Worm (Caenorhabditis elegans) whole organism, L2 larva: ENCODE data around the gene str-73.

Experiments used
- C34F6.9 ChIP-seq: fragments of 150-350 bp; optimal IDR thresholded peaks from 2 replicates; lab custom pipeline; 2014; ENCODE audit warnings: missing biosample characterization, missing genetic modification characterization
- F13H6.1 ChIP-seq: sonication (generic microtip); optimal IDR thresholded peaks from 2 replicates; lab custom pipeline; 2016; ENCODE audit warnings: missing genetic modification characterization, missing compliant biosample characterization
- R02D3.7 ChIP-seq: fragments of 150-350 bp; optimal IDR thresholded peaks from 2 replicates; lab custom pipeline; 2014; ENCODE audit warnings: missing biosample characterization, missing genetic modification characterization
- Y55F3AM.14 ChIP-seq: fragments of 200-800 bp; sonication (Bioruptor generic); optimal IDR thresholded peaks from 2 replicates; lab custom pipeline; 2018; ENCODE audit warnings: mild to moderate bottlenecking, missing genetic modification characterization, missing compliant biosample characterization
- ZK546.5 ChIP-seq: sonication (generic microtip); optimal IDR thresholded peaks from 2 replicates; lab custom pipeline; 2017; ENCODE audit warnings: missing biosample characterization, missing genetic modification characterization
- alr-1 ChIP-seq: fragments of 150-350 bp; optimal IDR thresholded peaks from 2 replicates; lab custom pipeline; 2014; ENCODE audit warnings: missing biosample characterization, missing genetic modification characterization
- aly-2 ChIP-seq: fragments of 150-350 bp; optimal IDR thresholded peaks from 2 replicates; lab custom pipeline; 2014; ENCODE audit warnings: missing biosample characterization, missing genetic modification characterization
- ama-1 ChIP-seq: fragments of 150-350 bp; optimal IDR thresholded peaks from 2 replicates; lab custom pipeline; 2018; ENCODE audit warnings: inconsistent platforms
- blmp-1 ChIP-seq: sonication (generic microtip); optimal IDR thresholded peaks from 2 replicates; lab custom pipeline; 2017; ENCODE audit warnings: missing genetic modification characterization, mild to moderate bottlenecking, missing compliant biosample characterization, antibody characterized with exemption, moderate library complexity; ENCODE audit not compliant: insufficient read depth
- ceh-16 ChIP-seq: fragments of 150-350 bp; optimal IDR thresholded peaks from 2 replicates; lab custom pipeline; 2014; ENCODE audit warnings: missing biosample characterization, missing genetic modification characterization
- egl-27 ChIP-seq: sonication (generic microtip); optimal IDR thresholded peaks from 3 replicates; lab custom pipeline; 2017; ENCODE audit warnings: missing biosample characterization, missing genetic modification reagents, missing genetic modification characterization
- elt-3 ChIP-seq: sonication (generic microtip); optimal IDR thresholded peaks from 2 replicates; lab custom pipeline; 2017; ENCODE audit warnings: missing biosample characterization, missing genetic modification characterization
- fos-1 ChIP-seq: fragments of 150-350 bp; optimal IDR thresholded peaks from 2 replicates; lab custom pipeline; 2014; ENCODE audit warnings: missing biosample characterization, missing genetic modification characterization
- gmeb-1 ChIP-seq: fragments of 150-350 bp; optimal IDR thresholded peaks from 2 replicates; lab custom pipeline; 2014; ENCODE audit warnings: missing biosample characterization, missing genetic modification characterization
- lin-13 ChIP-seq: fragments of 150-350 bp; optimal IDR thresholded peaks from 2 replicates; lab custom pipeline; 2014; ENCODE audit warnings: missing biosample characterization, missing genetic modification reagents, missing genetic modification characterization
- lin-39 ChIP-seq: fragments of 150-350 bp; optimal IDR thresholded peaks from 2 replicates; lab custom pipeline; 2014; ENCODE audit warnings: missing biosample characterization, missing genetic modification reagents, missing genetic modification characterization
- mbf-1 ChIP-seq: sonication (generic microtip); optimal IDR thresholded peaks from 2 replicates; lab custom pipeline; 2017; ENCODE audit warnings: missing biosample characterization, missing genetic modification characterization
- mdl-1 ChIP-seq, 2 experiments: fragments of 150-350 bp in 1 of 2; sonication (generic microtip) in 1 of 2; optimal IDR thresholded peaks; 2 replicates each; lab custom pipeline; 2017; ENCODE audit warnings: missing biosample characterization in 2 of 2, missing genetic modification characterization in 2 of 2
- nhr-10 ChIP-seq: sonication (generic microtip); optimal IDR thresholded peaks from 2 replicates; lab custom pipeline; 2017; ENCODE audit warnings: missing biosample characterization, missing genetic modification characterization
- nhr-12 ChIP-seq: fragments of 150-350 bp; optimal IDR thresholded peaks from 2 replicates; lab custom pipeline; 2014; ENCODE audit warnings: missing biosample characterization, missing genetic modification characterization
- nhr-129 ChIP-seq: fragments of 150-350 bp; optimal IDR thresholded peaks from 2 replicates; lab custom pipeline; 2014; ENCODE audit warnings: missing biosample characterization, missing genetic modification characterization
- nhr-21 ChIP-seq: fragments of 150-350 bp; optimal IDR thresholded peaks from 2 replicates; lab custom pipeline; 2014; ENCODE audit warnings: missing biosample characterization, missing genetic modification characterization
- nhr-237 ChIP-seq: fragments of 150-350 bp; optimal IDR thresholded peaks from 2 replicates; lab custom pipeline; 2014; ENCODE audit warnings: missing biosample characterization, missing genetic modification characterization
- nhr-25 ChIP-seq: fragments of 150-350 bp; sonication (generic microtip); optimal IDR thresholded peaks from 3 replicates; lab custom pipeline; 2014; ENCODE audit warnings: missing biosample characterization, missing genetic modification characterization
- nhr-6 ChIP-seq: fragments of 150-350 bp; optimal IDR thresholded peaks from 2 replicates; lab custom pipeline; 2014; ENCODE audit warnings: missing biosample characterization, missing genetic modification characterization
- nhr-77 ChIP-seq: fragments of 150-350 bp; optimal IDR thresholded peaks from 2 replicates; lab custom pipeline; 2014; ENCODE audit warnings: missing biosample characterization, missing genetic modification characterization
- sem-4 ChIP-seq: fragments of 150-350 bp; optimal IDR thresholded peaks from 2 replicates; lab custom pipeline; 2014; ENCODE audit warnings: missing biosample characterization, missing genetic modification reagents, missing genetic modification characterization
- skn-1 ChIP-seq: sonication (generic microtip); optimal IDR thresholded peaks from 2 replicates; lab custom pipeline; 2017; ENCODE audit warnings: missing biosample characterization, missing genetic modification characterization
- sma-3 ChIP-seq: sonication (generic microtip); optimal IDR thresholded peaks from 2 replicates; lab custom pipeline; 2016; ENCODE audit warnings: missing genetic modification reagents, missing genetic modification characterization, missing compliant biosample characterization
- sma-9 ChIP-seq, 2 experiments: fragments of 150-350 bp in 1 of 2; sonication (generic microtip) in 1 of 2; optimal IDR thresholded peaks; 2 replicates each; lab custom pipeline; 2014 to 2016; ENCODE audit warnings: missing genetic modification characterization in 2 of 2, mild to moderate bottlenecking in 1 of 2, missing biosample characterization in 1 of 2, missing compliant biosample characterization in 1 of 2, missing genetic modification reagents in 1 of 2, moderate library complexity in 1 of 2
- unc-55 ChIP-seq: fragments of 150-350 bp; sonication (generic microtip); optimal IDR thresholded peaks from 3 replicates; lab custom pipeline; 2014; ENCODE audit warnings: missing biosample characterization, missing genetic modification reagents, missing genetic modification characterization
- unc-62 ChIP-seq: fragments of 150-350 bp; optimal IDR thresholded peaks from 2 replicates; lab custom pipeline; 2014; ENCODE audit warnings: missing biosample characterization, missing genetic modification reagents, missing genetic modification characterization
- zag-1 ChIP-seq: fragments of 150-350 bp; optimal IDR thresholded peaks from 2 replicates; lab custom pipeline; 2014; ENCODE audit warnings: missing biosample characterization, missing genetic modification characterization

str-73 gene

DNA sequence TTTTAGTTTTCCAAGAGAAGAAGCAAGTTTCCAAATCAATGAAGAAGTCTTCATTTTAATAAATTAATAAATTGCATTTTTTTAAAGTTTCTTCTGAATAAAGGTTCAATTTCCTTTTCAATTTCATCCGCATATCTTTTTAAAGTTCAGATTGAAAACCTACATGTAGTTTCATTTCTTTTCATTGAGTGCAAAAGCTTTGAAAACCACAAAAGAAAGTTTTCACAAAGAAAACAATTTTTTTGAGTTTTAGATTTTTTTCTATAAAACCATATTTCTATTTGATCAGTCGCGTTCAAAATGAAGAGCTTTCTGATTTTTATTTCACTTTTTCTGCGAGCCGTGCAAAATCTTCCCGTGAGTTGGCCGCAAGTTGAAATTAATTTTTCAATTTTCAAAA lies 15.6 kb downstream of the str-73 start, which contains the start of gene T08G3.6:
TSS of gene T08G3.6 (plus strand) at position 301 of the 400 bp plus-strand sequence.
- TF ChIP-seq ZK546.5 (no peak), sem-4 (tag; lab: Kevin White, UChicago) (no peak), nhr-77 (tag; lab: Kevin White, UChicago) (no peak), lin-39 (no peak), egl-27 (tag; lab: Kevin White, UChicago) (no peak), nhr-237 (tag; lab: Kevin White, UChicago) (no peak), R02D3.7 (no peak), nhr-21 (tag; lab: Kevin White, UChicago) (no peak), nhr-6 (tag; lab: Kevin White, UChicago) (no peak), gmeb-1 (no peak), nhr-12 (tag; lab: Kevin White, UChicago) (no peak), ceh-16 (tag; lab: Kevin White, UChicago) (no peak), nhr-129 (tag; lab: Kevin White, UChicago) (no peak)

DNA sequence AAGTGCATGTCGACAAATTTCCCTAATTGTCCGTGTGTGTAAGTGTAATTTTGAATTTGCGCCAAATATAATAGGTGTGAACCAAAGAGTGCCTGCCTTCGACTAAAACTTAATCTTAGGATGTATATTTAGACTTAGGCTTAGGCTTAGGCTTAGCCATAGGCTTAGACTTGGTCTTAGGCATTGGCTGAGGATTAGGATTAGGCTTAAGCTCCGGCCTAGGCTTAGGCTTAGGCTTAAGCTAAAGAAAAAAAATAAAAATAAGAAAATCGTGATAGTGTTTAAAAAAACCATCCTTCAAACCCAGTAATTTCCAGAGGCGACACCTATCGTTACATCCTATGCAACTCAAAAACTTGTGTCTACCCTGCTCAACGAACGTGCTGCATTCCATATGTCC lies 16.2 kb downstream of the str-73 start:
- TF ChIP-seq nhr-25 (tag; lab: Kevin White, UChicago) (no peak), sma-3 (GFP tag; lab: Kevin White, UChicago) (no peak), egl-27 (tag; lab: Kevin White, UChicago) (no peak), unc-62 (GFP tag; lab: Kevin White, UChicago) (no peak)

DNA sequence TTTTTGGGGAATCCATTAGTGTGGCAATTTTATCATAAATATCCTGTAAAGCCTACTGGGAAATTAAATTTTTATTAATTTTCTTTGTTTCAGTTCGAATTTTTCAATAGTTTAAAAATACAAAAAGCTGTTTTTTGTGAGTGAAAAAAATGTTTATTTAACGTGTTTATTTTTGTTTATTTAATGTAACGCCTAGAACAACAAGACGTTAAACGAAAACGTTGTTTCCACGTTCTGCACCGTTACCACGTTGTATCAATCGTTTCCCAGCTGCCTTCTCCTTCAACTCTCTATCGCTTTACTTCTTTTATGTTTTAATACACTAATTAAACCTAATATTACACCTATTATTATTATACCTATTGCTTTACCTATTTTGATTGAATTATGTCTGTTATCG lies 17.7 kb downstream of the str-73 start, which contains the start of gene T08G3.13:
TSS of gene T08G3.13 (plus strand) at position 301 of the 400 bp plus-strand sequence.
- TF ChIP-seq F13H6.1 (no peak), unc-62 (GFP tag; lab: Kevin White, UChicago) (no peak), sem-4 (tag; lab: Kevin White, UChicago) (no peak), elt-3 (tag; lab: Kevin White, UChicago) (no peak), aly-2 (no peak), skn-1 (tag; lab: Kevin White, UChicago) (no peak), gmeb-1 (no peak), nhr-25 (tag; lab: Kevin White, UChicago) (no peak), ama-1 (lab: Kevin White, UChicago) (no peak), lin-13 (no peak), ZK546.5 (no peak), nhr-10 (tag; lab: Kevin White, UChicago) (no peak), nhr-129 (tag; lab: Kevin White, UChicago) (no peak), mdl-1 (tag; optimal IDR thresholded peaks at IDR 0.05; lab: Kevin White, UChicago) (no peak), nhr-12 (tag; lab: Kevin White, UChicago) (no peak), alr-1 (tag; lab: Kevin White, UChicago) (no peak)

DNA sequence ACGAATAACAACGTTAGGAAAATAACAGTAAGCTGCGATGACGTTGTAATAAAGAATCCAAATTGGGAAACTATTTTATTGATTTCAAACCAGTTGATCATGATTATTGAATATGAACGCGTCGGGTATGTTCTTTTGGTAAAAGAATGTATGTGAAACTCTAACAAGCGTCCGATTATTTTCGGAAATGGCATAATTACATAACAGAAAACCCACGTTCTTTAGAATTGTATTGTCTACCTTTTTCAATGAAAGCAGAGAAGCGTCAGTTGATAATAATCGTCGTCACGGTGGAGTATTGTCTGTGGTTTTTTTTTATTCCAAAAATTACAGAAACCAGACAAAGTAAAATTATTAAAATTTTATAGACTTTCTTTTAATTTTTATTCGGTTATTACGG lies 25.0 kb downstream of the str-73 start, which contains the start of gene str-14:
TSS of gene str-14 (minus strand) at position 101 of the 400 bp plus-strand sequence.
- TF ChIP-seq mbf-1 (no peak), nhr-21 (tag; lab: Kevin White, UChicago) (no peak), C34F6.9 (tag; lab: Kevin White, UChicago) (no peak), lin-13 (no peak), unc-55 (GFP tag; lab: Kevin White, UChicago) (no peak), zag-1 (tag; lab: Kevin White, UChicago) (no peak), nhr-10 (tag; lab: Kevin White, UChicago) (no peak), blmp-1 (tag; lab: Kevin White, UChicago) (no peak), gmeb-1 (no peak), Y55F3AM.14 (GFP tag; lab: Kevin White, UChicago) (no peak), mdl-1 (tag; optimal IDR thresholded peaks at IDR 0.05; lab: Kevin White, UChicago) (no peak), fos-1 (tag; lab: Kevin White, UChicago) (no peak), ceh-16 (tag; lab: Kevin White, UChicago) (no peak), nhr-6 (tag; lab: Kevin White, UChicago) (no peak), sma-3 (GFP tag; lab: Kevin White, UChicago) (no peak), R02D3.7 (no peak), nhr-77 (tag; lab: Kevin White, UChicago) (no peak), elt-3 (tag; lab: Kevin White, UChicago) (no peak), lin-39 (no peak)

DNA sequence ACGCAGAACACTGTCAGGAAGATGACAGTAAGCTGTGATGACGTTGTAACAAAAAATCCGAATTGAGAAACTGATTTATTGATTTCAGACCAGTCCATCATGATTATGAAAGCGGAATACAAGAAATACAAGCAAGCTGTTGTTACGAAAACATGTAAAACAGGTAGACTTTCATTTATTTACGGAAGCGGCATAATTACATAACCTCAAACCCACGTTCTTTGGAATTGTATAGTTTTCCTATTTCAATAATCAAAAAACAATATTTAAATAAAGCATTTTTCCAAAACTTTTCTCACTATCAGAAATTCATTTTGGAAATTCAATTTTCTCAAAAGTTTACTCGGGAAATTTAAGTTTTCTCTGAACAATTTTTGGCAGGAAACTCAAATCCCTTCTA lies 28.7 kb downstream of the str-73 start, which contains the start of gene str-15:
TSS of gene str-15 (minus strand) at position 101 of the 400 bp plus-strand sequence.
- no peak for TF ChIP-seq alr-1 (tag; lab: Kevin White, UChicago)
- TF ChIP-seq nhr-25 (tag; lab: Kevin White, UChicago) = no peak
- no peak for TF ChIP-seq fos-1 (tag; lab: Kevin White, UChicago)
- no peak for TF ChIP-seq gmeb-1
- TF ChIP-seq ZK546.5 = no peak
- TF ChIP-seq unc-62 (GFP tag; lab: Kevin White, UChicago) = no peak
- TF ChIP-seq mbf-1 = no peak
- TF ChIP-seq blmp-1 (tag; lab: Kevin White, UChicago) = no peak
- no peak for TF ChIP-seq sem-4 (tag; lab: Kevin White, UChicago)
- no peak for TF ChIP-seq nhr-10 (tag; lab: Kevin White, UChicago)
- no peak for TF ChIP-seq C34F6.9 (tag; lab: Kevin White, UChicago)
- no peak for TF ChIP-seq elt-3 (tag; lab: Kevin White, UChicago)
- no peak for TF ChIP-seq lin-13
- no peak for TF ChIP-seq sma-9 (GFP tag; optimal IDR thresholded peaks at IDR 0.05; lab: Kevin White, UChicago)
- no peak for TF ChIP-seq sma-9 (tag; optimal IDR thresholded peaks at IDR 0.05; lab: Kevin White, UChicago)
